Fruit fly (Drosophila melanogaster) S2 (cell line): ENCODE data around the gene CG10750.

Source experiments
- CG8478 ChIP-seq: fragments of >200 bp; optimal IDR thresholded peaks from 2 replicates; lab custom pipeline; 2018
- CTCF ChIP-seq, 2 experiments: fragments of >200 bp; optimal IDR thresholded peaks; 2 replicates each; lab custom pipeline; 2018

DNA sequence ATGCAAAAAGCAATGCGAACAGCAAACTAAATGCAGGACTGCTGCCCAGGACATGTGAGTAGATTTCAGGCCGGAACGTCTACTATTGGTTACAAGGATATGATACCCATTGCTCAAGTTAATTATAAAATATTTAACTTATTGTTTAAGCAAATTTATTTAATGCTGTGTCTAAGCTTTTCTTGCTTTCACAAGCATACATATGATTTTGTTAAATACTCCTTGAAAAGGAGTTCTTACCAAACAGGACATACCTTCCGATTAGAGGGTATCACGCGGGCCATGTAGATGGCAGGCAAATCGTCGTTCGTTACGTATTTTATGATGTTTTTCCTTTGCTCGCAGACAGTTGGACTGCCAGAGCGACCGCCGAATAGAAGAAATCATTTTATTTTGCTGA lies 14.5 kb upstream of the CG10750 start:
- TF ChIP-seq CTCF (optimal IDR thresholded peaks at IDR 0.05; lab: Kevin White, UChicago) (no peak), CG8478 (lab: Kevin White, UChicago) (no peak)
